Worm (Caenorhabditis elegans) whole organism, late embryonic: ENCODE data around the gene xrn-2.

Experiments used
- F13H6.1 ChIP-seq: sonication (generic microtip); optimal IDR thresholded peaks from 2 replicates; lab custom pipeline; 2016; ENCODE audit warnings: missing genetic modification characterization, missing compliant biosample characterization
- ama-1 ChIP-seq: fragments of 150-350 bp; optimal IDR thresholded peaks from 2 replicates; lab custom pipeline; 2014
- ceh-22 ChIP-seq: sonication (generic microtip); optimal IDR thresholded peaks from 2 replicates; lab custom pipeline; 2017; ENCODE audit warnings: missing biosample characterization, missing genetic modification characterization
- ceh-45 ChIP-seq: fragments of 200-800 bp; sonication (Bioruptor generic); IDR thresholded peaks from 2 replicates; pipeline ENCODE4 v1.3.6; 2022; ENCODE audit warnings: missing genetic modification reagents, missing genetic modification characterization, missing compliant biosample characterization
- ceh-48 ChIP-seq: sonication (generic microtip); optimal IDR thresholded peaks from 2 replicates; lab custom pipeline; 2016; ENCODE audit warnings: missing genetic modification characterization, inconsistent platforms, missing compliant biosample characterization
- dve-1 ChIP-seq: sonication (generic microtip); optimal IDR thresholded peaks from 2 replicates; lab custom pipeline; 2017; ENCODE audit warnings: antibody characterized with exemption, mild to moderate bottlenecking, missing genetic modification characterization, missing compliant biosample characterization
- elt-2 ChIP-seq: sonication (generic microtip); optimal IDR thresholded peaks from 2 replicates; lab custom pipeline; 2016; ENCODE audit warnings: missing genetic modification reagents, missing genetic modification characterization, missing compliant biosample characterization
- hlh-13 ChIP-seq: fragments of 200-800 bp; sonication (Bioruptor generic); optimal IDR thresholded peaks from 2 replicates; lab custom pipeline; 2018; ENCODE audit warnings: mild to moderate bottlenecking, missing genetic modification characterization, missing compliant biosample characterization
- hlh-30 ChIP-seq: sonication (generic microtip); optimal IDR thresholded peaks from 2 replicates; lab custom pipeline; 2017; ENCODE audit warnings: antibody characterized with exemption, missing genetic modification characterization, missing compliant biosample characterization; ENCODE audit not compliant: insufficient read depth
- nfya-1 ChIP-seq: sonication (generic microtip); optimal IDR thresholded peaks from 2 replicates; lab custom pipeline; 2017; ENCODE audit warnings: missing genetic modification characterization, mild to moderate bottlenecking, missing compliant biosample characterization, antibody characterized with exemption, moderate library complexity
- tbx-2 ChIP-seq: sonication (generic microtip); optimal IDR thresholded peaks from 2 replicates; lab custom pipeline; 2016; ENCODE audit warnings: missing genetic modification characterization, missing compliant biosample characterization

ce11 chrII:14112842-14113241 lies 42.7 kb upstream of the xrn-2 start:
- no peak for TF ChIP-seq dve-1
- no peak for TF ChIP-seq nfya-1 (tag; lab: Kevin White, UChicago)
- TF ChIP-seq elt-2 (tag; lab: Kevin White, UChicago), result no peak
- no peak for TF ChIP-seq hlh-13 (GFP tag; lab: Kevin White, UChicago)
- TF ChIP-seq ama-1, result no peak
- no peak for TF ChIP-seq F13H6.1 (tag; lab: Kevin White, UChicago)
- TF ChIP-seq ceh-22 (tag; lab: Kevin White, UChicago), result no peak
- TF ChIP-seq tbx-2 (tag; lab: Kevin White, UChicago), result no peak
- TF ChIP-seq ceh-45, result no peak
- TF ChIP-seq ceh-48 (tag; lab: Kevin White, UChicago), result no peak
- no peak for TF ChIP-seq hlh-30 (tag; lab: Kevin White, UChicago)
